Fruit fly (Drosophila melanogaster): Measurements from ENCODE around the gene CG1636.

Gene CG1636

DNA sequence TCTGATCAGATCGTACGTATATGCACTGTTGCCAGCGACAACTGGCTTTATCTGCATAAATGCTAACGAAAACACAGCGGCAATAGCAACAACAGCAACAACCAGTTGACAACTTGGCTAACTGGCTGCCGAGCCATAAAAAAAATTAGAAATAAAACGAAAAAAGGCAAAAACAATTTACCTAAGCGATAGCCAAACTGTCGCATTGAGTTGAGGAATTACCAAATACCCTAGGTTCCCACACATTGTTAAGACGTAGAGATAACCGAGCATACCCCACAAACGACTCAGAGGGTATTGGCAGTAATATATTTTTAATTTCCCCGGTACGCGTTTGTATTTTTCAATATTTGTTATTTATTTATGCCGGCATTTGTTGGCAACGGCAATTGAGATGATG is 40.0 kb upstream of the CG1636 start (continued):
- TF ChIP-seq CG17912 (GFP tag; optimal IDR thresholded peaks at IDR 0.05) = no peak
- no peak for TF ChIP-seq CG43689 (GFP tag; IDR thresholded peaks at IDR 0.05)
- no peak for TF ChIP-seq CG1602 (GFP tag; optimal IDR thresholded peaks at IDR 0.05)
- no peak for TF ChIP-seq CG16863 (GFP tag; optimal IDR thresholded peaks at IDR 0.05)
- peak; percentile 43 for TF ChIP-seq CG13624 (GFP tag; optimal IDR thresholded peaks at IDR 0.05)
- peak; percentile 30 for TF ChIP-seq CG13894 (tag; optimal IDR thresholded peaks at IDR 0.05)
- TF ChIP-seq ssp (GFP tag; IDR thresholded peaks at IDR 0.05) = no peak
- TF ChIP-seq CG17568 (GFP tag; optimal IDR thresholded peaks at IDR 0.05) = peak; percentile 21
- TF ChIP-seq Dad (GFP tag; optimal IDR thresholded peaks at IDR 0.05) = no peak
- TF ChIP-seq sd (tag; optimal IDR thresholded peaks at IDR 0.05) = peak; percentile 32
- no peak for TF ChIP-seq Usf (GFP tag; optimal IDR thresholded peaks at IDR 0.05)
- TF ChIP-seq exex (tag; optimal IDR thresholded peaks at IDR 0.05) = peak; percentile 81
- peak; percentile 65 for TF ChIP-seq slbo (GFP tag; IDR thresholded peaks at IDR 0.05)
- no peak for TF ChIP-seq CG33213 (GFP tag; optimal IDR thresholded peaks at IDR 0.05)
- TF ChIP-seq CG15269 (tag; optimal IDR thresholded peaks at IDR 0.05) = peak; percentile 53
- TF ChIP-seq CG2120 (GFP tag; optimal IDR thresholded peaks at IDR 0.05) = peak; percentile 69
- TF ChIP-seq CG7556 (GFP tag; optimal IDR thresholded peaks at IDR 0.05) = peak; percentile 21
- TF ChIP-seq Ptx1 (GFP tag; IDR thresholded peaks at IDR 0.05) = no peak
- peak; percentile 32 for TF ChIP-seq Hsf (GFP tag; optimal IDR thresholded peaks at IDR 0.05)
- TF ChIP-seq CG4707 (GFP tag; optimal IDR thresholded peaks at IDR 0.05) = no peak
- TF ChIP-seq pb (GFP tag; optimal IDR thresholded peaks at IDR 0.05) = no peak
- TF ChIP-seq slp2 (GFP tag; optimal IDR thresholded peaks at IDR 0.05) = no peak
- TF ChIP-seq row (GFP tag; IDR thresholded peaks at IDR 0.05) = peak; percentile 64
- peak; percentile 96 for TF ChIP-seq D19B (GFP tag; optimal IDR thresholded peaks at IDR 0.05)
- no peak for TF ChIP-seq mld (GFP tag; IDR thresholded peaks at IDR 0.05; ENCODE audit: partially characterized antibody)
- peak; percentile 41 for TF ChIP-seq CG30403 (GFP tag; optimal IDR thresholded peaks at IDR 0.05)
- TF ChIP-seq CG12104 (GFP tag; optimal IDR thresholded peaks at IDR 0.05) = no peak
- TF ChIP-seq nmo (GFP tag; optimal IDR thresholded peaks at IDR 0.05) = no peak
- peak; percentile 26 for TF ChIP-seq sug (tag; optimal IDR thresholded peaks at IDR 0.05)
- TF ChIP-seq Sry-β (GFP tag; optimal IDR thresholded peaks at IDR 0.05) = no peak
- no peak for TF ChIP-seq Atf3 (GFP tag; optimal IDR thresholded peaks at IDR 0.05)

DNA sequence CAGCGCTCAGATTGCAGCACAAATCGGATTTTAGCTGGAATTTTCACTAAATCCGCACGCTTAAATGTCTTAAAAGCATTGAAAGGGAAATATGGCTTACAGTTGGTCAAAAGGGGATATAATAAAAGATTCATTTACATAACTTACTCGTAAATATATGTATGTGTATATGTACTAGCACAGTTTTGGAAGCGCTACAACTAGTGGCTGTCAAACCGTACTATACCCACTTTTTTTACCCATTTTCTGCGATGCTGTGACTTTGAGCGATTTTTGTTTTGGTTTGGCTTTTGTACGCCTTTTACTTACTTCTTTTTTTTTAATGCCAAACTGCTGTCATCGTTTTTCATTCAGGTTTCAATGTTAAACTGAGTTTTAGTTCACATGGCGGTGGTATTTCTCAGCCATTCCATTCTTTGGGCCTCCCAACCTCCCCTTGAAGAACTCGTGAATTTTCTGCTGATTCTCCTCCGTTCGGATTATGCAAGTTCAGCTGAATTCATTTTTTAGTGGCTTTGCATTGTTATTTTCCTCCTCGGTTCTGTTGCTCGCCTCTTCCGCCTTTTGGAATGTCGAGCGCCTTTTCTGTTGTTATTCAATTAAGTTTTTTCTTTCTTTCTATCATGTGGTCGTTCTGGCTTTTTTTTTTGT is 39.2 kb upstream of the CG1636 start:
- TF ChIP-seq exex (tag; optimal IDR thresholded peaks at IDR 0.05) = no peak
- peak; percentile 97 for TF ChIP-seq CG6654 (GFP tag; optimal IDR thresholded peaks at IDR 0.05)
- TF ChIP-seq hbn (GFP tag; IDR thresholded peaks at IDR 0.05; ENCODE audit: partially characterized antibody) = no peak
- no peak for TF ChIP-seq Fer3 (tag; optimal IDR thresholded peaks at IDR 0.05)
- TF ChIP-seq ci (GFP tag; IDR thresholded peaks at IDR 0.05) = no peak
- peak; percentile 60 for TF ChIP-seq cad (GFP tag; optimal IDR thresholded peaks at IDR 0.05)
- no peak for TF ChIP-seq CG4617 (GFP tag; optimal IDR thresholded peaks at IDR 0.05; ENCODE audit: borderline replicate concordance)
- no peak for TF ChIP-seq CG17829 (tag; optimal IDR thresholded peaks at IDR 0.05)
- TF ChIP-seq CG1602 (GFP tag; optimal IDR thresholded peaks at IDR 0.05) = no peak

DNA sequence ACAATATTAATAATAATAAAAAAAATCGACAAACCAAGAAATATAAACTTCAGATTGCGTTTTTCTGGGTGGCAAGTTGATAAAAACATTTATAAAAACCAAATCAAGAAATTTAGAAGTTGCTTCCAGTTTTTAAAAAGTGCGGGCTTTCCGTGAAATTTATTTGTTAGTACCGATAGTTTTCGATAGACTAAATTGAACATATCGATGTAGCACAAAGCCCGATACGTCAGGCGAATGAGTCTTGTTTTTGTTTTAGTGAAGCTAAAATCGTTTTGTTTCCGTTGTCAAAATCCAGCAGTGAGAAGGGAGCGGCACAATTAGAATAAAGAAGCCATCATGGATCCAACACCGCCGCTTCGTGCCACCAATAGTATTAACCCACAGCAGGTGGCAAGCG is 32.8 kb upstream of the CG1636 start, which contains the start of gene CG2147:
Gene CG2147, plus strand, starts transcription at position 254 of the 400 bp plus-strand sequence.
- TF ChIP-seq MTF-1 (GFP tag; optimal IDR thresholded peaks at IDR 0.05; ENCODE audit: borderline replicate concordance) (no peak), Vsx1 (GFP tag; optimal IDR thresholded peaks at IDR 0.05) (no peak), CG32772 (GFP tag; IDR thresholded peaks at IDR 0.05) (no peak), Dfd (GFP tag; optimal IDR thresholded peaks at IDR 0.05) (no peak), CG14860 (GFP tag; IDR thresholded peaks at IDR 0.05; ENCODE audit: partially characterized antibody) (peak; percentile 74), Hr39 (optimal IDR thresholded peaks at IDR 0.05) (no peak), mld (GFP tag; IDR thresholded peaks at IDR 0.05; ENCODE audit: partially characterized antibody) (0 out of 3 replicates have a peak, but pooled peaks have one; percentile 61), pzg (GFP tag; optimal IDR thresholded peaks at IDR 0.05) (peak; percentile 42), pfk (GFP tag; optimal IDR thresholded peaks at IDR 0.05) (no peak), stwl (tag; optimal IDR thresholded peaks at IDR 0.05) (peak; percentile 36), HLHmδ (GFP tag; optimal IDR thresholded peaks at IDR 0.05) (no peak), CG13287 (GFP tag; IDR thresholded peaks at IDR 0.05; ENCODE audit: partially characterized antibody) (peak; percentile 92), Opbp (GFP tag; IDR thresholded peaks at IDR 0.05; ENCODE audit: partially characterized antibody) (peak; percentile 79)
